Fruit fly (Drosophila melanogaster) whole organism: ENCODE results near the gene OtopLc.

Experiments used
- CG8478 ChIP-seq: fragments of >200 bp; optimal IDR thresholded peaks from 2 replicates; lab custom pipeline; 2018; ENCODE audit warnings: inconsistent platforms
- pan ChIP-seq: fragments of >200 bp; optimal IDR thresholded peaks from 2 replicates; lab custom pipeline; 2017
- psq ChIP-seq: fragments of >200 bp; optimal IDR thresholded peaks from 2 replicates; lab custom pipeline; 2017
- usp ChIP-seq: fragments of >200 bp; optimal IDR thresholded peaks from 2 replicates; lab custom pipeline; 2017; ENCODE audit warnings: missing biosample characterization, missing genetic modification characterization, mixed read lengths

DNA sequence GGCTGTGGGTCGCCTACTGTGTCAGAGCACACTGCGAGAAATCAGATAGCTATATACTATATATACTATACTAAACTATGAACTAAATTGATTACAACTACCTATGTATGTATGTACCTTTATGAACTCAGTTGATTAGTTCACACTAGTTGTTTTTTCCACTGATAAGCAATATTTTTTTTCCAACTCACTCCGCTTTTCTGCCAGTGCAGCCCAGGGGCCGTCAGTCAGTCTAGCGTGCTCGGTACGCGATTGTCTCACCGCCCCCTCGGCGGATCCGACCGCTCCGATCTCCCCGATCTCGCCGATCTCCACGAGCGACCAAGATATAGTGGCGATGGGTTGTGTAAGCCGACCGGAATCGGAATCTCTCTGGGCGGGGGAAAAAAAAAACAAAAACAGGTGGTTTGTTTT lies 43.2 kb upstream of the OtopLc start:
- TF ChIP-seq pan (lab: Kevin White, UChicago) = no peak
- no peak for TF ChIP-seq usp (GFP tag; lab: Kevin White, UChicago)
- TF ChIP-seq psq (lab: Kevin White, UChicago) = no peak
- TF ChIP-seq CG8478 (lab: Kevin White, UChicago) = no peak
